Worm (Caenorhabditis elegans): ENCODE data around the gene B0238.12.

DNA sequence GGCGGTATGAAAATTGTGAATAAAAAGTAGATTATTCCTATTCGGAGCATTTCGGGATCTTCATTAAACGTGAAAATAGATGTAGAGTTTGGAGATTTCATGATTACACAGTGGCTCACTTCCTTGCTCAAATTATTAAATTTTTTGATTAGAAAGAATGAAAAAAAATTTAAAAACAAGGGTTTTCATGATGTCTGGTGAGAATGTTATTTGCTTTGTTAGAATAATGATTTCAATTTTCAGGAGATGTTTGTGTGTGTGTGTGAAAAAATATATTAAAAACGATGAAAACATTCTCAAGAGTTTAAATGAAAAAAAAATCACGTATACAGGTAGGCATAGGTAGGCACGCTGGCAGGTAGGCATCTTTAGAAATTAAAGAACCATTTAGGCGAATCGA lies 13.6 kb upstream of the B0238.12 start, which contains the start of gene srt-68:
- TF ChIP-seq cebp-1 (GFP tag; IDR thresholded peaks at IDR 0.05) (no peak), cebp-1 (tag; optimal IDR thresholded peaks at IDR 0.05) (no peak), hrde-1 (tag; optimal IDR thresholded peaks at IDR 0.05; ENCODE audit: borderline replicate concordance) (no peak), chd-7 (tag; optimal IDR thresholded peaks at IDR 0.05) (no peak), snpc-1.3 (tag; optimal IDR thresholded peaks at IDR 0.05; ENCODE audit: insufficient read depth) (no peak), die-1 (tag; optimal IDR thresholded peaks at IDR 0.05) (no peak), hsf-1 (GFP tag; IDR thresholded peaks at IDR 0.05) (no peak), ceh-58 (GFP tag; IDR thresholded peaks at IDR 0.05) (no peak), sptf-2 (GFP tag; optimal IDR thresholded peaks at IDR 0.05) (no peak)
